Worm (Caenorhabditis elegans): ENCODE results near the gene Y51B9A.7.

ce11 chrII:9392724-9393123, 7.1 kb upstream of the Y51B9A.7 start, which contains the start of gene lido-17:
- TF ChIP-seq unc-62 (GFP tag; optimal IDR thresholded peaks at IDR 0.05), result no peak
- TF ChIP-seq ZK546.5 (tag; optimal IDR thresholded peaks at IDR 0.05), result no peak
- TF ChIP-seq alr-1 (tag; optimal IDR thresholded peaks at IDR 0.05), result no peak
- no peak for TF ChIP-seq R02D3.7 (tag; optimal IDR thresholded peaks at IDR 0.05)
- TF ChIP-seq ama-1 (optimal IDR thresholded peaks at IDR 0.05), result no peak
- TF ChIP-seq nhr-11 (tag; optimal IDR thresholded peaks at IDR 0.05), result no peak
- TF ChIP-seq lin-13 (GFP tag; optimal IDR thresholded peaks at IDR 0.05), result no peak
- no peak for TF ChIP-seq nhr-6 (tag; optimal IDR thresholded peaks at IDR 0.05)
- TF ChIP-seq unc-55 (GFP tag; optimal IDR thresholded peaks at IDR 0.05), result no peak
